Fruit fly (Drosophila melanogaster) whole organism, adult: ENCODE measurements around the gene CG18294.
A peak's percentile ranks its signal among the peaks of the same experiment; 100 is the strongest.

Experiments
- CG14711 ChIP-seq: fragments of 200-800 bp; sonication (Bioruptor generic); optimal IDR thresholded peaks from 2 replicates; lab custom pipeline; 2018; ENCODE audit warnings: missing biosample characterization, mild to moderate bottlenecking, missing genetic modification characterization, moderate library complexity
- CG5204 ChIP-seq: fragments of 200-800 bp; sonication (Bioruptor generic); optimal IDR thresholded peaks from 2 replicates; lab custom pipeline; 2016; ENCODE audit warnings: missing biosample characterization, missing genetic modification characterization
- CG7101 ChIP-seq: fragments of 200-800 bp; sonication (Bioruptor generic); optimal IDR thresholded peaks from 2 replicates; lab custom pipeline; 2018; ENCODE audit warnings: missing biosample characterization, mild to moderate bottlenecking, missing genetic modification characterization, moderate library complexity
- Clk ChIP-seq: fragments of 200-800 bp; sonication (Bioruptor generic); optimal IDR thresholded peaks from 2 replicates; lab custom pipeline; 2017; ENCODE audit warnings: missing biosample characterization, missing genetic modification characterization
- pad ChIP-seq: fragments of 200-800 bp; sonication (Bioruptor generic); optimal IDR thresholded peaks from 3 replicates; lab custom pipeline; 2017; ENCODE audit warnings: missing biosample characterization, missing genetic modification characterization, mild to moderate bottlenecking, moderate library complexity, missing genetic modification reagents

DNA sequence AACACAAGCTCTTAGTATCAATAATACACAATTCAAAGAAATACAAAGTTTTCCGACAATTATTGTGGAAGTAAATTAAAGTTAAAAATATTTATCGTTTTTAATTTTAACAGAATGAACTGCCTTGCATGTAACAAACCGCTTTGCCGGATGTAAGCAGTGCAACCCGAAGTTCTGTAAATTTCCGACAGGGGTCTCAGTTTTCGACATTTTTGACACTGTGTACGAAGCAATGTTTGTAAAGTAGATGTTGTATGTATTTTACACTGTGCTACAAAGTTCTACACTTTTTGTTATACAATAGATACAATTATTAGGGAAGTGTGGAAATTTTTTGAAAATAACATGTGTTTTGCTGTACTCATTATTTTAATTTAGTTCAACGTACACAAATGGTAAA lies 41.2 kb upstream of the CG18294 start:
- TF ChIP-seq CG7101 (tag; lab: Kevin White, UChicago) (peak; percentile 54), CG14711 (tag; lab: Kevin White, UChicago) (no peak), Clk (GFP tag; lab: Kevin White, UChicago) (no peak), pad (GFP tag; lab: Kevin White, UChicago) (no peak), CG5204 (GFP tag; lab: Kevin White, UChicago) (peak; percentile 46)
